Fruit fly (Drosophila melanogaster): ENCODE results near the gene CG5177.

Gene CG5177

dm6 chr2L:7433957-7434736 lies 29.1 kb downstream of the CG5177 start (continued):
- TF ChIP-seq Mad (GFP tag; optimal IDR thresholded peaks at IDR 0.05) (peak; percentile 23), CG5245 (GFP tag; optimal IDR thresholded peaks at IDR 0.05) (no peak), twi (tag; optimal IDR thresholded peaks at IDR 0.05) (peak; percentile 6), CG13894 (tag; optimal IDR thresholded peaks at IDR 0.05) (peak; percentile 75), Chrac-16 (GFP tag; optimal IDR thresholded peaks at IDR 0.05) (peak; percentile 22), CG2875 (GFP tag; optimal IDR thresholded peaks at IDR 0.05) (peak; percentile 26), zen (tag; optimal IDR thresholded peaks at IDR 0.05) (no peak), Hand (GFP tag; optimal IDR thresholded peaks at IDR 0.05) (peak; percentile 88), CG1647 (GFP tag; optimal IDR thresholded peaks at IDR 0.05) (no peak), H15 (GFP tag; IDR thresholded peaks at IDR 0.05) (peak; percentile 51; the same call in 2 of the 3 replicates), eyg (GFP tag; optimal IDR thresholded peaks at IDR 0.05) (no peak), Rfx (GFP tag; IDR thresholded peaks at IDR 0.05) (peak; percentile 95), CG14014 (GFP tag; IDR thresholded peaks at IDR 0.05) (peak; percentile 90), dysf (GFP tag; IDR thresholded peaks at IDR 0.05) (peak; percentile 90), PHDP (tag; optimal IDR thresholded peaks at IDR 0.05) (peak; percentile 88), CG10959 (GFP tag; IDR thresholded peaks at IDR 0.05) (peak; percentile 38; the same call in 1 of the 2 replicates), NC2β (GFP tag; optimal IDR thresholded peaks at IDR 0.05) (no peak), Adf1 (GFP tag; IDR thresholded peaks at IDR 0.05) (peak; percentile 71), Nf-YB (GFP tag; optimal IDR thresholded peaks at IDR 0.05) (peak; percentile 37), ase (GFP tag; IDR thresholded peaks at IDR 0.05) (0 out of 3 replicates have a peak, but pooled peaks have one; percentile 28), D19B (GFP tag; optimal IDR thresholded peaks at IDR 0.05) (peak; percentile 94), ewg (GFP tag; optimal IDR thresholded peaks at IDR 0.05) (peak; percentile 25), caup (GFP tag; optimal IDR thresholded peaks at IDR 0.05; ENCODE audit: severe bottlenecking) (peak; percentile 78), Fer3 (tag; optimal IDR thresholded peaks at IDR 0.05) (peak; percentile 78), Hmr (GFP tag; optimal IDR thresholded peaks at IDR 0.05) (peak; percentile 93), Blimp-1 (GFP tag; optimal IDR thresholded peaks at IDR 0.05) (peak; percentile 41), dan (GFP tag; IDR thresholded peaks at IDR 0.05) (no peak), Oaz (GFP tag; IDR thresholded peaks at IDR 0.05) (peak; percentile 42; the same call in 1 of the 2 replicates), ap (GFP tag; IDR thresholded peaks at IDR 0.05) (peak; percentile 56; the same call in 1 of the 2 replicates), CG11085 (GFP tag; IDR thresholded peaks at IDR 0.05) (peak; percentile 63), fu2 (GFP tag; optimal IDR thresholded peaks at IDR 0.05) (no peak), Oli (tag; optimal IDR thresholded peaks at IDR 0.05) (peak; percentile 77), CG3847 (GFP tag; IDR thresholded peaks at IDR 0.05) (peak; percentile 90), CG13424 (tag; optimal IDR thresholded peaks at IDR 0.05) (peak; percentile 75), Rx (GFP tag; IDR thresholded peaks at IDR 0.05) (peak; percentile 62), zen2 (GFP tag; IDR thresholded peaks at IDR 0.05; ENCODE audit: partially characterized antibody) (no peak), CG8281 (tag; optimal IDR thresholded peaks at IDR 0.05) (no peak), CG17829 (tag; optimal IDR thresholded peaks at IDR 0.05) (peak; percentile 29), CG9817 (tag; optimal IDR thresholded peaks at IDR 0.05) (peak; percentile 84), CG6813 (GFP tag; optimal IDR thresholded peaks at IDR 0.05) (peak; percentile 48), CG11723 (GFP tag; optimal IDR thresholded peaks at IDR 0.05) (peak; percentile 38), HLH4C (GFP tag; IDR thresholded peaks at IDR 0.05; ENCODE audit: partially characterized antibody) (no peak), lilli (GFP tag; optimal IDR thresholded peaks at IDR 0.05) (peak; percentile 36), NC2α (GFP tag; optimal IDR thresholded peaks at IDR 0.05) (no peak), lab (GFP tag; optimal IDR thresholded peaks at IDR 0.05) (peak; percentile 86), lola (GFP tag; optimal IDR thresholded peaks at IDR 0.05) (peak in 1 of 3 experiments; percentile 32), CG12071 (GFP tag; optimal IDR thresholded peaks at IDR 0.05) (peak; percentile 0), CG12155 (GFP tag; optimal IDR thresholded peaks at IDR 0.05) (peak; percentile 21)

All from whole organism, embryonic.